Worm (Caenorhabditis elegans) whole organism, L3 larva: Measurements from ENCODE around the gene col-12.

Experiments used
- R02D3.7 ChIP-seq: fragments of 150-350 bp; optimal IDR thresholded peaks from 2 replicates; lab custom pipeline; 2014; ENCODE audit warnings: missing biosample characterization, missing genetic modification characterization
- ZK546.5 ChIP-seq: sonication (generic microtip); optimal IDR thresholded peaks from 2 replicates; lab custom pipeline; 2017; ENCODE audit warnings: missing biosample characterization, missing genetic modification characterization
- aly-2 ChIP-seq: fragments of 150-350 bp; optimal IDR thresholded peaks from 2 replicates; lab custom pipeline; 2014; ENCODE audit warnings: missing biosample characterization, missing genetic modification characterization
- ceh-16 ChIP-seq: sonication (generic microtip); optimal IDR thresholded peaks from 2 replicates; lab custom pipeline; 2017; ENCODE audit warnings: missing biosample characterization, missing genetic modification characterization
- ceh-28 ChIP-seq: fragments of 150-350 bp; optimal IDR thresholded peaks from 2 replicates; lab custom pipeline; 2014; ENCODE audit warnings: missing biosample characterization, missing genetic modification reagents, missing genetic modification characterization
- ceh-9 ChIP-seq: sonication (generic microtip); optimal IDR thresholded peaks from 2 replicates; lab custom pipeline; 2018; ENCODE audit warnings: missing biosample characterization, missing genetic modification characterization
- daf-12 ChIP-seq: fragments of 150-350 bp; optimal IDR thresholded peaks from 2 replicates; lab custom pipeline; 2014; ENCODE audit warnings: missing biosample characterization, missing genetic modification reagents, missing genetic modification characterization
- egl-27 ChIP-seq: sonication (generic microtip); optimal IDR thresholded peaks from 4 replicates; lab custom pipeline; 2017; ENCODE audit warnings: missing biosample characterization, missing genetic modification reagents, missing genetic modification characterization
- egl-5 ChIP-seq: fragments of 150-350 bp; optimal IDR thresholded peaks from 2 replicates; lab custom pipeline; 2017; ENCODE audit warnings: missing biosample characterization, missing genetic modification reagents, missing genetic modification characterization, inconsistent platforms
- elt-1 ChIP-seq: fragments of 150-350 bp; optimal IDR thresholded peaks from 2 replicates; lab custom pipeline; 2014; ENCODE audit warnings: missing biosample characterization, missing genetic modification characterization
- elt-2 ChIP-seq: sonication (generic microtip); optimal IDR thresholded peaks from 2 replicates; lab custom pipeline; 2016; ENCODE audit warnings: missing genetic modification reagents, mild to moderate bottlenecking, missing genetic modification characterization, missing compliant biosample characterization
- eor-1 ChIP-seq, 2 experiments: fragments of 150-350 bp; optimal IDR thresholded peaks; 2 replicates each; lab custom pipeline; 2014 to 2018; ENCODE audit warnings: missing biosample characterization in 2 of 2, missing genetic modification characterization in 2 of 2
- hmg-11 ChIP-seq: sonication (generic microtip); optimal IDR thresholded peaks from 2 replicates; lab custom pipeline; 2016; ENCODE audit warnings: missing genetic modification characterization, missing compliant biosample characterization
- jun-1 ChIP-seq: fragments of 150-350 bp; optimal IDR thresholded peaks from 2 replicates; lab custom pipeline; 2014; ENCODE audit warnings: missing biosample characterization, missing genetic modification reagents, missing genetic modification characterization
- lin-39 ChIP-seq: fragments of 150-350 bp; optimal IDR thresholded peaks from 2 replicates; lab custom pipeline; 2018; ENCODE audit warnings: missing biosample characterization, missing genetic modification reagents, missing genetic modification characterization
- lsy-12 ChIP-seq: sonication (generic microtip); optimal IDR thresholded peaks from 2 replicates; lab custom pipeline; 2016; ENCODE audit warnings: mild to moderate bottlenecking, missing genetic modification characterization, missing compliant biosample characterization
- mml-1 ChIP-seq: fragments of 150-350 bp; sonication (generic microtip); optimal IDR thresholded peaks from 3 replicates; lab custom pipeline; 2014; ENCODE audit warnings: missing biosample characterization, missing genetic modification characterization
- nfya-1 ChIP-seq: sonication (generic microtip); optimal IDR thresholded peaks from 2 replicates; lab custom pipeline; 2017; ENCODE audit warnings: missing genetic modification characterization, mild to moderate bottlenecking, missing compliant biosample characterization, antibody characterized with exemption, moderate library complexity; ENCODE audit not compliant: insufficient read depth
- nhr-11 ChIP-seq: fragments of 150-350 bp; optimal IDR thresholded peaks from 2 replicates; lab custom pipeline; 2014; ENCODE audit warnings: missing biosample characterization, missing genetic modification characterization
- nhr-23 ChIP-seq: fragments of 150-350 bp; optimal IDR thresholded peaks from 2 replicates; lab custom pipeline; 2014; ENCODE audit warnings: missing biosample characterization, missing genetic modification reagents, missing genetic modification characterization
- nhr-237 ChIP-seq: fragments of 150-350 bp; optimal IDR thresholded peaks from 2 replicates; lab custom pipeline; 2014; ENCODE audit warnings: missing biosample characterization, missing genetic modification characterization
- nhr-25 ChIP-seq: sonication (generic microtip); optimal IDR thresholded peaks from 2 replicates; lab custom pipeline; 2017; ENCODE audit warnings: missing biosample characterization, missing genetic modification characterization
- nhr-43 ChIP-seq: sonication (generic microtip); optimal IDR thresholded peaks from 2 replicates; lab custom pipeline; 2016; ENCODE audit warnings: mild to moderate bottlenecking, missing genetic modification characterization, missing compliant biosample characterization; ENCODE audit not compliant: poor library complexity, severe bottlenecking
- nhr-67 ChIP-seq: fragments of 150-350 bp; optimal IDR thresholded peaks from 2 replicates; lab custom pipeline; 2014; ENCODE audit warnings: missing biosample characterization, missing genetic modification characterization
- nhr-76 ChIP-seq: fragments of 150-350 bp; sonication (generic microtip); optimal IDR thresholded peaks from 5 replicates; lab custom pipeline; 2014; ENCODE audit warnings: missing biosample characterization, missing genetic modification characterization
- nhr-77 ChIP-seq: fragments of 150-350 bp; optimal IDR thresholded peaks from 2 replicates; lab custom pipeline; 2014; ENCODE audit warnings: missing biosample characterization, missing genetic modification characterization
- pha-4 ChIP-seq: fragments of 150-350 bp; optimal IDR thresholded peaks from 2 replicates; lab custom pipeline; 2014; ENCODE audit warnings: missing biosample characterization, missing genetic modification reagents, missing genetic modification characterization
- pqm-1 ChIP-seq: fragments of 150-350 bp; optimal IDR thresholded peaks from 2 replicates; lab custom pipeline; 2017; ENCODE audit warnings: missing biosample characterization, missing genetic modification characterization, inconsistent platforms
- sea-2 ChIP-seq: fragments of 150-350 bp; sonication (generic microtip); optimal IDR thresholded peaks from 4 replicates; lab custom pipeline; 2014; ENCODE audit warnings: missing biosample characterization, missing genetic modification reagents, missing genetic modification characterization
- skn-1 ChIP-seq: fragments of 150-350 bp; optimal IDR thresholded peaks from 2 replicates; lab custom pipeline; 2014; ENCODE audit warnings: missing biosample characterization, missing genetic modification characterization
- snpc-4 ChIP-seq: fragments of 150-350 bp; optimal IDR thresholded peaks from 2 replicates; lab custom pipeline; 2014; ENCODE audit warnings: missing biosample characterization, missing genetic modification characterization
- tbx-2 ChIP-seq: sonication (generic microtip); optimal IDR thresholded peaks from 2 replicates; lab custom pipeline; 2016; ENCODE audit warnings: mild to moderate bottlenecking, missing genetic modification characterization, missing compliant biosample characterization
- unc-39 ChIP-seq: sonication (generic microtip); optimal IDR thresholded peaks from 4 replicates; lab custom pipeline; 2017; ENCODE audit warnings: missing biosample characterization, missing genetic modification characterization
- unc-62 ChIP-seq: fragments of 150-350 bp; sonication (generic microtip); optimal IDR thresholded peaks from 4 replicates; lab custom pipeline; 2014; ENCODE audit warnings: missing biosample characterization, missing genetic modification reagents, missing genetic modification characterization
- zag-1 ChIP-seq: fragments of 150-350 bp; optimal IDR thresholded peaks from 2 replicates; lab custom pipeline; 2014; ENCODE audit warnings: missing biosample characterization, missing genetic modification characterization

col-12 gene

DNA sequence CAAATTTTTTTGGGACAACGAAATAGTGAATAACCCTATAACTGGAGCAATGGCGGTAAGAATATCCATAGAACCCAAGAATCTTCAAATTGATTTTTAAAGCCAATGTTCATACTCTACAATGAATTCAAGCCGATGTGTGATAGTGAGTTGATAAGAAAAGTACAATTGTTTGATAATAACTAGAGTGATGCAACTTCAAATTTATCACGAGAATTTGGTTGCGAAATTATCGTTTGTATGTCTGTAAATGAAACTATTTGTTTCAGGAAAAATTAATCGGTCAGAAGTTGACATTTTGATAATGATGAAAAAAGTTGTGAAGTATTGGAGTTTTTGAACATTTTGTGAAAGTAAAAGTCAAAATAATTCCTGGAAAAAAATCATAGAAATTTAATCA is 25.7 kb downstream of the col-12 start:
- no peak for TF ChIP-seq mml-1
- no peak for TF ChIP-seq hmg-11 (tag; lab: Kevin White, UChicago)
- TF ChIP-seq skn-1 (tag; lab: Kevin White, UChicago), result no peak
- no peak for TF ChIP-seq nhr-25 (tag; lab: Kevin White, UChicago)
- TF ChIP-seq jun-1, result peak; percentile 14
- TF ChIP-seq ceh-16 (tag; lab: Kevin White, UChicago), result no peak
- no peak for TF ChIP-seq R02D3.7 (tag; lab: Kevin White, UChicago)
- no peak for TF ChIP-seq lin-39 (tag; lab: Kevin White, UChicago)
- no peak for TF ChIP-seq ceh-28
- no peak for TF ChIP-seq nhr-67
- TF ChIP-seq unc-39 (tag; lab: Kevin White, UChicago), result no peak
- TF ChIP-seq pqm-1 (tag; lab: Kevin White, UChicago), result peak; percentile 80
- no peak for TF ChIP-seq aly-2 (tag; lab: Kevin White, UChicago)
- peak; percentile 96 for TF ChIP-seq elt-2
- no peak for TF ChIP-seq tbx-2 (tag; lab: Kevin White, UChicago)
- peak; percentile 53 for TF ChIP-seq pha-4 (tag; lab: Kevin White, UChicago)
- TF ChIP-seq egl-27, result no peak
- no peak for TF ChIP-seq egl-5 (tag; lab: Kevin White, UChicago)
- no peak for TF ChIP-seq ZK546.5 (tag; lab: Kevin White, UChicago)
- no peak for TF ChIP-seq nhr-237 (tag; lab: Kevin White, UChicago)
- TF ChIP-seq unc-62 (GFP tag; lab: Kevin White, UChicago), result no peak
- no peak for TF ChIP-seq nhr-76 (tag; lab: Kevin White, UChicago)

DNA sequence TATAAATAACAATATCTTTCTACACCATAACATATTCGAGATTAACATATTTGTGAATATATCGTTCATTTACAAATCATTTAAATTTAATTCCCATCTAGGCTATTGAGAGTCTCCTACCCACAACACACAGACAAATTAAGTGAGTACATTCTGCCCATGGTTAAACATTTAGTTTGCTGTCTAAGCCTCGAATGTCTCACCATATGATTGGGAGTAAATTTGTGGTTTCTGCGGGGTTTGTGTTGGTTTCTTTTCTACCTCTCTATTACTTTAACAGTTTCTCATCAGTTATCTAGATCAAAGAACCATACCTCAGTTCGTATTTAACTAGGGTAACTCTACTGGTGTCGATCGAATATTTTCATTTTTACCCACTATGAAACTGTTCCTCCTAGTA is 26.6 kb downstream of the col-12 start, which contains the start of gene ugt-2:
Gene ugt-2 (plus strand): TSS at position 371 of the 400 bp plus-strand sequence.
- TF ChIP-seq eor-1 (tag; optimal IDR thresholded peaks at IDR 0.05; lab: Kevin White, UChicago), result no peak
- no peak for TF ChIP-seq nhr-11 (tag; lab: Kevin White, UChicago)
- peak; percentile 62 for TF ChIP-seq elt-2
- no peak for TF ChIP-seq nhr-67
- TF ChIP-seq snpc-4 (tag; lab: Kevin White, UChicago), result no peak
- TF ChIP-seq pqm-1 (tag; lab: Kevin White, UChicago), result peak; percentile 60
- TF ChIP-seq daf-12, result no peak
- TF ChIP-seq ceh-9, result no peak
- TF ChIP-seq pha-4 (tag; lab: Kevin White, UChicago), result peak; percentile 9
- TF ChIP-seq, all 47 proteins: peak for 3

ce11 chrV:10395173-10395766 is 29.7 kb downstream of the col-12 start, which contains the start of the genes col-151 and ugt-1:
Gene col-151, minus strand, starts transcription at chrV:10395223.
Gene ugt-1, plus strand, starts transcription at chrV:10395663.
- TF ChIP-seq hmg-11 (tag; lab: Kevin White, UChicago) (no peak), egl-5 (tag; lab: Kevin White, UChicago) (no peak), elt-2 (peak; percentile 53), pqm-1 (tag; lab: Kevin White, UChicago) (peak; percentile 59), zag-1 (tag; lab: Kevin White, UChicago) (no peak), ZK546.5 (tag; lab: Kevin White, UChicago) (no peak), skn-1 (tag; lab: Kevin White, UChicago) (no peak)

- TF ChIP-seq egl-5 (tag; lab: Kevin White, UChicago) (no peak), egl-27 (no peak), elt-1 (tag; lab: Kevin White, UChicago) (no peak), lsy-12 (tag; lab: Kevin White, UChicago) (no peak), unc-39 (tag; lab: Kevin White, UChicago) (no peak), nhr-43 (tag; lab: Kevin White, UChicago) (no peak), tbx-2 (tag; lab: Kevin White, UChicago) (no peak), sea-2 (GFP tag; lab: Kevin White, UChicago) (no peak), daf-12 (no peak), nhr-23 (tag; lab: Kevin White, UChicago) (no peak), skn-1 (tag; lab: Kevin White, UChicago) (no peak), pqm-1 (tag; lab: Kevin White, UChicago) (no peak), nfya-1 (tag; lab: Kevin White, UChicago) (no peak), aly-2 (tag; lab: Kevin White, UChicago) (no peak), nhr-11 (tag; lab: Kevin White, UChicago) (no peak), nhr-77 (tag; lab: Kevin White, UChicago) (no peak)
Observed at ce11 chrV:10393708-10394107, 31.3 kb downstream of the col-12 start.
